Worm (Caenorhabditis elegans) whole organism, L2 larva: Measurements from ENCODE around the gene F36F12.2.

Experiments used
- F13H6.1 ChIP-seq: sonication (generic microtip); optimal IDR thresholded peaks from 2 replicates; lab custom pipeline; 2016; ENCODE audit warnings: missing genetic modification characterization, missing compliant biosample characterization
- R02D3.7 ChIP-seq: fragments of 150-350 bp; optimal IDR thresholded peaks from 2 replicates; lab custom pipeline; 2014; ENCODE audit warnings: missing biosample characterization, missing genetic modification characterization
- lin-13 ChIP-seq: fragments of 150-350 bp; optimal IDR thresholded peaks from 2 replicates; lab custom pipeline; 2014; ENCODE audit warnings: missing biosample characterization, missing genetic modification reagents, missing genetic modification characterization
- snpc-4 ChIP-seq: fragments of 150-350 bp; optimal IDR thresholded peaks from 2 replicates; lab custom pipeline; 2014; ENCODE audit warnings: missing biosample characterization, missing genetic modification characterization
- zag-1 ChIP-seq: fragments of 150-350 bp; optimal IDR thresholded peaks from 2 replicates; lab custom pipeline; 2014; ENCODE audit warnings: missing biosample characterization, missing genetic modification characterization

DNA sequence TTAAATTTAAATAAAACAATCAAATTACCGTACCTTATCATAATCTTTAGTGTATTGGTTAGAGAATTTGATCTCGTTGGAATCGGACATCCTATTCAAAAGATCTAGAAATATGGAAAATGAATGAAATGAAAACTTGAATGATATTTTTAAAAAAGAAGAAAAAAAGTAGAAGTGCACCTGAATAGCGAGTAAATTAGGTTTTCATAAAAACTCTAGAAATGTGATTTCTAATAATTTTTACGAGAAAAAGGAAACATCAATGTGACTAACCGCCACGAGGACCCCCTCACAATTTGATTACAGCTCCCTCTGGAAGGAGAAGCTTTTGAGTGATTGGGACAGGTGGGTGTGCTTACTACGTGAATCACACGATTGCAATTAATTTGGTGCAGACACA lies 49.1 kb downstream of the F36F12.2 start, which contains the start of gene Y40B10A.5:
- no peak for TF ChIP-seq F13H6.1
- no peak for TF ChIP-seq lin-13 (GFP tag; lab: Kevin White, UChicago)
- no peak for TF ChIP-seq snpc-4 (tag; lab: Kevin White, UChicago)
- no peak for TF ChIP-seq zag-1 (tag; lab: Kevin White, UChicago)
- no peak for TF ChIP-seq R02D3.7 (tag; lab: Kevin White, UChicago)
